Worm (Caenorhabditis elegans) whole organism, mixed stage, embryonic: Measurements from ENCODE around the gene K01F9.2.

Experiments
- elt-3 ChIP-seq: fragments of 150-350 bp; optimal IDR thresholded peaks from 2 replicates; lab custom pipeline; 2014; ENCODE audit warnings: missing biosample characterization, missing genetic modification characterization
- lsy-2 ChIP-seq: fragments of 150-350 bp; optimal IDR thresholded peaks from 2 replicates; lab custom pipeline; 2014; ENCODE audit warnings: missing biosample characterization, missing genetic modification characterization
- mep-1 ChIP-seq: fragments of 150-350 bp; optimal IDR thresholded peaks from 2 replicates; lab custom pipeline; 2017; ENCODE audit warnings: missing biosample characterization, missing genetic modification reagents, missing genetic modification characterization, inconsistent platforms
- pha-4 ChIP-seq: fragments of 150-350 bp; optimal IDR thresholded peaks from 2 replicates; lab custom pipeline; 2018; ENCODE audit warnings: missing biosample characterization, missing genetic modification reagents, missing genetic modification characterization
- snpc-4 ChIP-seq: fragments of 150-350 bp; optimal IDR thresholded peaks from 2 replicates; lab custom pipeline; 2014; ENCODE audit warnings: missing biosample characterization, missing genetic modification characterization
- unc-62 ChIP-seq: fragments of 150-350 bp; optimal IDR thresholded peaks from 2 replicates; lab custom pipeline; 2014; ENCODE audit warnings: missing biosample characterization, missing genetic modification reagents, missing genetic modification characterization

ce11 chrIII:8910139-8910538 lies 33.2 kb upstream of the K01F9.2 start:
- TF ChIP-seq lsy-2 (tag; lab: Kevin White, UChicago) (no peak), mep-1 (no peak), unc-62 (GFP tag; lab: Kevin White, UChicago) (no peak), snpc-4 (no peak), elt-3 (tag; lab: Kevin White, UChicago) (no peak), pha-4 (tag; lab: Kevin White, UChicago) (no peak)
